Fruit fly (Drosophila melanogaster) whole organism, embryonic: ENCODE data around the gene Art9.

ENCODE experiments used
- Atf3 ChIP-seq: fragments of 200-800 bp; sonication (Bioruptor generic); optimal IDR thresholded peaks from 3 replicates; lab custom pipeline; 2016; ENCODE audit warnings: missing biosample characterization, missing genetic modification characterization
- CG10147 ChIP-seq: fragments of 200-800 bp; sonication (Bioruptor generic); optimal IDR thresholded peaks from 2 replicates; lab custom pipeline; 2019; ENCODE audit warnings: missing biosample characterization, mild to moderate bottlenecking, missing genetic modification characterization, moderate library complexity
- CG10565 ChIP-seq: fragments of 200-800 bp; sonication (Bioruptor generic); optimal IDR thresholded peaks from 3 replicates; lab custom pipeline; 2016; ENCODE audit warnings: missing biosample characterization, mild to moderate bottlenecking, missing genetic modification characterization
- CG11247 ChIP-seq: fragments of 200-800 bp; sonication (Bioruptor generic); IDR thresholded peaks from 2 replicates; pipeline ENCODE4 v1.3.6; 2022; ENCODE audit warnings: missing biosample characterization, missing genetic modification characterization
- CG12236 ChIP-seq: fragments of 200-800 bp; sonication (Bioruptor generic); optimal IDR thresholded peaks from 2 replicates; lab custom pipeline; 2016; ENCODE audit warnings: missing biosample characterization, missing genetic modification characterization
- CG13894 ChIP-seq: fragments of 200-800 bp; sonication (Bioruptor generic); optimal IDR thresholded peaks from 3 replicates; lab custom pipeline; 2018; ENCODE audit warnings: missing biosample characterization, mild to moderate bottlenecking, missing genetic modification characterization, moderate library complexity
- CG1529 ChIP-seq: fragments of 200-800 bp; sonication (Bioruptor generic); optimal IDR thresholded peaks from 3 replicates; lab custom pipeline; 2018; ENCODE audit warnings: missing biosample characterization, missing genetic modification characterization
- CG16779 ChIP-seq: fragments of 200-800 bp; sonication (Bioruptor generic); IDR thresholded peaks from 2 replicates; pipeline ENCODE4 v1.3.6; 2022; ENCODE audit warnings: missing biosample characterization, missing genetic modification characterization
- CG2875 ChIP-seq: fragments of 200-800 bp; sonication (Bioruptor generic); optimal IDR thresholded peaks from 2 replicates; lab custom pipeline; 2017; ENCODE audit warnings: missing biosample characterization, mild to moderate bottlenecking, missing genetic modification characterization, missing genetic modification reagents
- CG2889 ChIP-seq: fragments of 200-800 bp; sonication (Bioruptor generic); IDR thresholded peaks from 3 replicates; pipeline ENCODE4 v1.3.6; 2022; ENCODE audit warnings: missing biosample characterization, missing genetic modification characterization
- CG30403 ChIP-seq: fragments of 200-800 bp; sonication (Bioruptor generic); optimal IDR thresholded peaks from 3 replicates; lab custom pipeline; 2016; ENCODE audit warnings: missing biosample characterization, missing genetic modification characterization
- CG4707 ChIP-seq: fragments of 200-800 bp; sonication (Bioruptor generic); optimal IDR thresholded peaks from 2 replicates; lab custom pipeline; 2018; ENCODE audit warnings: missing biosample characterization, mild to moderate bottlenecking, missing genetic modification characterization, moderate library complexity
- CG6654 ChIP-seq: fragments of 200-800 bp; sonication (Bioruptor generic); optimal IDR thresholded peaks from 2 replicates; lab custom pipeline; 2017; ENCODE audit warnings: missing biosample characterization, mild to moderate bottlenecking, missing genetic modification characterization
- CG6813 ChIP-seq: fragments of 200-800 bp; sonication (Bioruptor generic); optimal IDR thresholded peaks from 2 replicates; lab custom pipeline; 2017; ENCODE audit warnings: missing biosample characterization, missing genetic modification characterization, mild to moderate bottlenecking, moderate library complexity, missing genetic modification reagents
- CG9932 ChIP-seq: fragments of 200-800 bp; sonication (Bioruptor generic); IDR thresholded peaks from 2 replicates; pipeline ENCODE4 v1.3.6; 2022; ENCODE audit warnings: missing biosample characterization, missing genetic modification characterization
- Camta ChIP-seq: fragments of 200-800 bp; sonication (Bioruptor generic); optimal IDR thresholded peaks from 2 replicates; lab custom pipeline; 2016; ENCODE audit warnings: missing biosample characterization, missing genetic modification characterization
- Dbx ChIP-seq: fragments of 200-800 bp; sonication (Bioruptor generic); IDR thresholded peaks from 3 replicates; pipeline ENCODE4 v1.3.6; 2022; ENCODE audit warnings: missing biosample characterization, missing genetic modification characterization
- Drgx ChIP-seq: fragments of 200-800 bp; sonication (Bioruptor generic); IDR thresholded peaks from 2 replicates; pipeline ENCODE4 v1.3.6; 2022; ENCODE audit warnings: missing biosample characterization, missing genetic modification characterization
- Gsc ChIP-seq: fragments of 200-800 bp; sonication (Bioruptor generic); IDR thresholded peaks from 2 replicates; pipeline ENCODE4 v1.3.6; 2022; ENCODE audit warnings: missing biosample characterization, missing genetic modification characterization
- HHEX ChIP-seq: fragments of 200-800 bp; sonication (Bioruptor generic); optimal IDR thresholded peaks from 3 replicates; lab custom pipeline; 2017; ENCODE audit warnings: missing biosample characterization, mild to moderate bottlenecking, missing genetic modification characterization, missing genetic modification reagents
- HmgZ ChIP-seq: fragments of 200-800 bp; sonication (Bioruptor generic); optimal IDR thresholded peaks from 2 replicates; lab custom pipeline; 2018; ENCODE audit warnings: missing biosample characterization, mild to moderate bottlenecking, missing genetic modification characterization
- Kr ChIP-seq: fragments of 200-800 bp; sonication (Bioruptor generic); optimal IDR thresholded peaks from 2 replicates; lab custom pipeline; 2017; ENCODE audit warnings: missing biosample characterization, mild to moderate bottlenecking, missing genetic modification characterization
- Nf-YB ChIP-seq: fragments of 200-800 bp; sonication (Bioruptor generic); optimal IDR thresholded peaks from 3 replicates; lab custom pipeline; 2019; ENCODE audit warnings: missing biosample characterization, mild to moderate bottlenecking, missing genetic modification characterization, moderate library complexity
- NfI ChIP-seq: fragments of 200-800 bp; sonication (Bioruptor generic); optimal IDR thresholded peaks from 3 replicates; lab custom pipeline; 2018; ENCODE audit warnings: missing biosample characterization, mild to moderate bottlenecking, missing genetic modification characterization, moderate library complexity
- Ravus ChIP-seq: fragments of 200-800 bp; sonication (Bioruptor generic); IDR thresholded peaks from 2 replicates; pipeline ENCODE4 v1.3.6; 2022; ENCODE audit warnings: missing biosample characterization, missing genetic modification characterization
- Rfx ChIP-seq: fragments of 200-800 bp; sonication (Bioruptor generic); IDR thresholded peaks from 2 replicates; pipeline ENCODE4 v1.3.6; 2022; ENCODE audit warnings: missing biosample characterization, missing genetic modification characterization
- Side ChIP-seq: fragments of 200-800 bp; sonication (Bioruptor generic); optimal IDR thresholded peaks from 2 replicates; lab custom pipeline; 2016; ENCODE audit warnings: missing biosample characterization, missing genetic modification characterization
- Sry-β ChIP-seq: fragments of 200-800 bp; sonication (Bioruptor generic); optimal IDR thresholded peaks from 2 replicates; lab custom pipeline; 2018; ENCODE audit warnings: missing biosample characterization, mild to moderate bottlenecking, missing genetic modification characterization, moderate library complexity
- Stat92E ChIP-seq, 3 experiments: fragments of >200 bp in 2 of 3; fragments of 200-800 bp in 1 of 3; sonication (Bioruptor generic) in 1 of 3; optimal IDR thresholded peaks; 2 replicates each; lab custom pipeline; 2017 to 2019; ENCODE audit warnings: missing biosample characterization in 3 of 3, missing genetic modification characterization in 3 of 3, mild to moderate bottlenecking in 1 of 3, moderate library complexity in 1 of 3
- ara ChIP-seq: fragments of 200-800 bp; sonication (Bioruptor generic); IDR thresholded peaks from 2 replicates; pipeline ENCODE4 v1.3.6; 2022; ENCODE audit warnings: missing biosample characterization, missing genetic modification characterization
- ato ChIP-seq: fragments of 200-800 bp; sonication (Bioruptor generic); IDR thresholded peaks from 2 replicates; pipeline ENCODE4 v1.3.6; 2022; ENCODE audit warnings: missing biosample characterization, missing genetic modification characterization; ENCODE audit not compliant: partially characterized antibody
- cad ChIP-seq: fragments of >200 bp; optimal IDR thresholded peaks from 2 replicates; lab custom pipeline; 2017; ENCODE audit warnings: missing biosample characterization, missing genetic modification characterization
- chif ChIP-seq, 2 experiments: fragments of 200-800 bp; sonication (Bioruptor generic); optimal IDR thresholded peaks; 3 replicates each; lab custom pipeline; 2016; ENCODE audit warnings: missing biosample characterization in 2 of 2, missing genetic modification characterization in 2 of 2
- corto ChIP-seq: fragments of 200-800 bp; sonication (Bioruptor generic); optimal IDR thresholded peaks from 2 replicates; lab custom pipeline; 2016; ENCODE audit warnings: missing biosample characterization, mild to moderate bottlenecking, missing genetic modification characterization, moderate library complexity
- crol ChIP-seq: fragments of 200-800 bp; sonication (Bioruptor generic); IDR thresholded peaks from 2 replicates; pipeline ENCODE4 v1.3.6; 2022; ENCODE audit warnings: missing biosample characterization, missing genetic modification characterization
- dan ChIP-seq: fragments of 200-800 bp; sonication (Bioruptor generic); IDR thresholded peaks from 2 replicates; pipeline ENCODE4 v1.3.6; 2022; ENCODE audit warnings: missing biosample characterization, missing genetic modification characterization
- gsb-n ChIP-seq: fragments of 200-800 bp; sonication (Bioruptor generic); optimal IDR thresholded peaks from 3 replicates; lab custom pipeline; 2018; ENCODE audit warnings: missing biosample characterization, mild to moderate bottlenecking, missing genetic modification characterization
- lov ChIP-seq, 2 experiments: fragments of 200-800 bp in 1 of 2; fragments of >200 bp in 1 of 2; sonication (Bioruptor generic) in 1 of 2; IDR thresholded peaks in 1 of 2; optimal IDR thresholded peaks in 1 of 2; 2 replicates in 1 of 2; 3 replicates in 1 of 2; pipeline versions ENCODE4 v1.3.6 to Lab custom; 2017 to 2022; ENCODE audit warnings: missing biosample characterization in 1 of 2, missing genetic modification characterization in 1 of 2
- nom ChIP-seq: fragments of 200-800 bp; sonication (Bioruptor generic); optimal IDR thresholded peaks from 2 replicates; lab custom pipeline; 2017; ENCODE audit warnings: missing biosample characterization, missing genetic modification characterization, mild to moderate bottlenecking, moderate library complexity, missing genetic modification reagents
- pros ChIP-seq: fragments of 200-800 bp; sonication (Bioruptor generic); optimal IDR thresholded peaks from 3 replicates; lab custom pipeline; 2019; ENCODE audit warnings: missing biosample characterization, mild to moderate bottlenecking, missing genetic modification characterization, moderate library complexity
- psq ChIP-seq: fragments of 200-800 bp; sonication (Bioruptor generic); optimal IDR thresholded peaks from 2 replicates; lab custom pipeline; 2017; ENCODE audit warnings: missing biosample characterization, missing genetic modification characterization
- ro ChIP-seq: fragments of 200-800 bp; sonication (Bioruptor generic); IDR thresholded peaks from 2 replicates; pipeline ENCODE4 v1.3.6; 2022; ENCODE audit warnings: missing biosample characterization, missing genetic modification characterization
- sens ChIP-seq: fragments of 200-800 bp; sonication (Bioruptor generic); peaks from one replicate; lab custom pipeline; 2016; ENCODE audit warnings: missing biosample characterization, missing genetic modification characterization
- seq ChIP-seq: fragments of 200-800 bp; sonication (Bioruptor generic); IDR thresholded peaks from 2 replicates; pipeline ENCODE4 v1.3.6; 2022; ENCODE audit warnings: missing biosample characterization, missing genetic modification characterization
- sisA ChIP-seq: fragments of 200-800 bp; sonication (Bioruptor generic); IDR thresholded peaks from 2 replicates; pipeline ENCODE4 v1.3.6; 2022; ENCODE audit warnings: missing biosample characterization, missing genetic modification characterization
- ssp ChIP-seq: fragments of 200-800 bp; sonication (Bioruptor generic); IDR thresholded peaks from 2 replicates; pipeline ENCODE4 v1.3.6; 2022; ENCODE audit warnings: missing biosample characterization, missing genetic modification characterization
- twi ChIP-seq: fragments of 200-800 bp; optimal IDR thresholded peaks from 2 replicates; lab custom pipeline; 2019; ENCODE audit warnings: missing biosample characterization, mild to moderate bottlenecking, missing genetic modification characterization, moderate library complexity
- usp ChIP-seq: fragments of >200 bp; optimal IDR thresholded peaks from 2 replicates; lab custom pipeline; 2017; ENCODE audit warnings: missing biosample characterization, missing genetic modification characterization
- vvl ChIP-seq: fragments of 200-800 bp; sonication (Bioruptor generic); IDR thresholded peaks from 2 replicates; pipeline ENCODE4 v1.3.6; 2022; ENCODE audit warnings: missing biosample characterization, missing genetic modification characterization

The Art9 gene

dm6 chr3R:13984922-13985581 lies 41.8 kb upstream of the Art9 start (continued):
- TF ChIP-seq ato (no peak), cad (GFP tag; lab: Kevin White, UChicago) (peak; percentile 65), dan (GFP tag; lab: Robert Waterston, UW) (peak; percentile 36; the same call in 1 of the 2 replicates), seq (peak; percentile 54; the same call in 1 of the 2 replicates), usp (GFP tag; lab: Kevin White, UChicago) (no peak), gsb-n (tag; lab: Kevin White, UChicago) (peak; percentile 82), Rfx (no peak), ara (GFP tag; lab: Robert Waterston, UW) (peak; percentile 86), HmgZ (peak; percentile 44), CG6654 (peak; percentile 26), CG13894 (tag; lab: Kevin White, UChicago) (no peak), corto (GFP tag; lab: Kevin White, UChicago) (no peak), CG6813 (GFP tag; lab: Kevin White, UChicago) (peak; percentile 67), lov (optimal IDR thresholded peaks at IDR 0.05; lab: Kevin White, UChicago) (no peak), lov (GFP tag; IDR thresholded peaks at IDR 0.05; lab: Robert Waterston, UW) (peak; percentile 68; the same call in 1 of the 3 replicates), HHEX (peak; percentile 36), CG9932 (GFP tag; lab: Robert Waterston, UW) (no peak), vvl (GFP tag; lab: Robert Waterston, UW) (peak; percentile 86), Camta (GFP tag; lab: Kevin White, UChicago) (peak; percentile 71), CG11247 (GFP tag; lab: Robert Waterston, UW) (peak; percentile 49; the same call in 1 of the 2 replicates), Kr (peak; percentile 69), crol (GFP tag; lab: Robert Waterston, UW) (no peak), Side (peak; percentile 42), Gsc (GFP tag; lab: Robert Waterston, UW) (no peak), twi (tag; lab: Kevin White, UChicago) (peak; percentile 68), CG4707 (GFP tag; lab: Kevin White, UChicago) (no peak), CG16779 (GFP tag; lab: Robert Waterston, UW) (no peak), CG12236 (peak; percentile 21), pros (no peak), nom (GFP tag; lab: Kevin White, UChicago) (peak; percentile 67), sisA (peak; percentile 67), chif (GFP tag; optimal IDR thresholded peaks at IDR 0.05; lab: Kevin White, UChicago) (peak; percentile 72 to 83), CG30403 (peak; percentile 74), ssp (GFP tag; lab: Robert Waterston, UW) (peak; percentile 33; the same call in 1 of the 2 replicates), CG10565 (GFP tag; lab: Kevin White, UChicago) (no peak), Drgx (GFP tag; lab: Robert Waterston, UW) (peak; percentile 80), psq (GFP tag; lab: Kevin White, UChicago) (peak; percentile 26), CG2875 (GFP tag; lab: Kevin White, UChicago) (peak; percentile 67), Stat92E (GFP tag; optimal IDR thresholded peaks at IDR 0.05; lab: Kevin White, UChicago) (no peak), CG1529 (peak; percentile 44), CG10147 (GFP tag; lab: Kevin White, UChicago) (peak; percentile 49), Nf-YB (GFP tag; lab: Kevin White, UChicago) (peak; percentile 30), CG2889 (0 out of 3 replicates have a peak, but pooled peaks have one; percentile 13), Atf3 (peak; percentile 21), Dbx (GFP tag; lab: Robert Waterston, UW) (no peak), sens (GFP tag; lab: Kevin White, UChicago) (peak; percentile 97), ro (GFP tag; lab: Robert Waterston, UW) (no peak), NfI (GFP tag; lab: Kevin White, UChicago) (no peak), Ravus (GFP tag; lab: Robert Waterston, UW) (no peak), Sry-β (no peak)
